Worm (Caenorhabditis elegans): ENCODE results near the gene C16C8.9.

The C16C8.9 gene

DNA sequence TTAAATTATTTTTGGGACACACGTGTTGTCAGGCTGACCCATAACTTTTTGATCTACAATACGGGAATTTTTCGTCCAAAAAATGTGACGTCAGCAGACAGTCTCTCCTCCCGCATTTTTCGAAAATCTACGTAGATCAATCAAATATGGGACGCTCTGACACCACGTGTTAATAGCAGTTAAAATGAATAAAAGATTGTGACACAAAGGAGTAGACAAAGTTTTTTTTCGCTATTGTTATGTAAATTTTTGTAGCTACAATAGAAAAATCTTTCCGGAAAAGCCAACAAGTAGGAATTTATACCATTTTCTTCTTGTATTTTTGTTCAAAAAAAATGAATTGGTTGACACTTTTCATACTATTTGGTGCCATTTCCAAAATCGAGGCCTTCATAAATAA, 21.6 kb downstream of the C16C8.9 start, which contains the start of gene C16C8.27:
TSS of gene C16C8.27 (plus strand) at position 301 of the 400 bp plus-strand sequence.
- TF ChIP-seq peb-1 (tag; optimal IDR thresholded peaks at IDR 0.05) = no peak
- no peak for TF ChIP-seq egl-27 (tag; optimal IDR thresholded peaks at IDR 0.05)
- no peak for TF ChIP-seq elt-1 (tag; optimal IDR thresholded peaks at IDR 0.05)
- TF ChIP-seq F13H6.1 (tag; optimal IDR thresholded peaks at IDR 0.05) = no peak
- TF ChIP-seq lin-13 (GFP tag; optimal IDR thresholded peaks at IDR 0.05) = no peak
- no peak for TF ChIP-seq aly-2 (tag; optimal IDR thresholded peaks at IDR 0.05)
- no peak for TF ChIP-seq nhr-6 (tag; optimal IDR thresholded peaks at IDR 0.05)
- TF ChIP-seq lin-11 (tag; optimal IDR thresholded peaks at IDR 0.05) = no peak
- no peak for TF ChIP-seq blmp-1 (tag; optimal IDR thresholded peaks at IDR 0.05; ENCODE audit: insufficient read depth)
- no peak for TF ChIP-seq ama-1 (optimal IDR thresholded peaks at IDR 0.05)
- TF ChIP-seq lsy-2 (tag; optimal IDR thresholded peaks at IDR 0.05) = no peak
- no peak for TF ChIP-seq lin-39 (tag; optimal IDR thresholded peaks at IDR 0.05)
- TF ChIP-seq sma-9 (GFP tag; optimal IDR thresholded peaks at IDR 0.05) = no peak
- no peak for TF ChIP-seq sma-9 (tag; optimal IDR thresholded peaks at IDR 0.05)
- TF ChIP-seq nhr-11 (tag; optimal IDR thresholded peaks at IDR 0.05) = no peak
- TF ChIP-seq nhr-237 (tag; optimal IDR thresholded peaks at IDR 0.05) = no peak
- TF ChIP-seq unc-39 (tag; optimal IDR thresholded peaks at IDR 0.05) = no peak

DNA sequence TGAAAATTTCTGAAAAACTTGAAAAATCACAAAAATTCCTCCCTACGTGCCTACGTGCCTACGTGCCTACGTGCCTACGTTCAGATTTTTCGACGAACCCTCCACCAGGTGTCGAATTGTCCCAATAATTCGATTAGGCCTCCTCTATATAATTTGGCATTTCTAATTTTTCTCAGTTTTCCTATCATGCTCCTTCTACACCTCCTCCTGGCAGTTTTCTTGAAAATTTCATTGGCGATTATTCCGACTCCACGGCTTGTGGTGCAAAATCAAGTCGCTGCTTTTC, 22.4 kb downstream of the C16C8.9 start, which contains the start of gene C16C8.17:
TSS of gene C16C8.17 (plus strand) at position 187 of the 286 bp plus-strand sequence.
- no peak for TF ChIP-seq peb-1 (tag; optimal IDR thresholded peaks at IDR 0.05)
- no peak for TF ChIP-seq ceh-16 (tag; optimal IDR thresholded peaks at IDR 0.05)
- no peak for TF ChIP-seq nhr-77 (tag; optimal IDR thresholded peaks at IDR 0.05)
- TF ChIP-seq nhr-25 (tag; optimal IDR thresholded peaks at IDR 0.05) = no peak
- no peak for TF ChIP-seq mdl-1 (tag; optimal IDR thresholded peaks at IDR 0.05)
- TF ChIP-seq sma-3 (GFP tag; optimal IDR thresholded peaks at IDR 0.05) = no peak
- TF ChIP-seq blmp-1 (tag; optimal IDR thresholded peaks at IDR 0.05; ENCODE audit: insufficient read depth) = no peak
- no peak for TF ChIP-seq mab-5 (tag; optimal IDR thresholded peaks at IDR 0.05)
- no peak for TF ChIP-seq lin-13 (GFP tag; optimal IDR thresholded peaks at IDR 0.05)
- no peak for TF ChIP-seq crh-2 (tag; optimal IDR thresholded peaks at IDR 0.05)
- no peak for TF ChIP-seq C34F6.9 (tag; optimal IDR thresholded peaks at IDR 0.05)
- no peak for TF ChIP-seq elt-3 (tag; optimal IDR thresholded peaks at IDR 0.05)
- TF ChIP-seq lsy-2 (tag; optimal IDR thresholded peaks at IDR 0.05) = no peak
- TF ChIP-seq lin-11 (tag; optimal IDR thresholded peaks at IDR 0.05) = no peak
- TF ChIP-seq ztf-4 (tag; optimal IDR thresholded peaks at IDR 0.05) = no peak
- no peak for TF ChIP-seq nhr-11 (tag; optimal IDR thresholded peaks at IDR 0.05)

DNA sequence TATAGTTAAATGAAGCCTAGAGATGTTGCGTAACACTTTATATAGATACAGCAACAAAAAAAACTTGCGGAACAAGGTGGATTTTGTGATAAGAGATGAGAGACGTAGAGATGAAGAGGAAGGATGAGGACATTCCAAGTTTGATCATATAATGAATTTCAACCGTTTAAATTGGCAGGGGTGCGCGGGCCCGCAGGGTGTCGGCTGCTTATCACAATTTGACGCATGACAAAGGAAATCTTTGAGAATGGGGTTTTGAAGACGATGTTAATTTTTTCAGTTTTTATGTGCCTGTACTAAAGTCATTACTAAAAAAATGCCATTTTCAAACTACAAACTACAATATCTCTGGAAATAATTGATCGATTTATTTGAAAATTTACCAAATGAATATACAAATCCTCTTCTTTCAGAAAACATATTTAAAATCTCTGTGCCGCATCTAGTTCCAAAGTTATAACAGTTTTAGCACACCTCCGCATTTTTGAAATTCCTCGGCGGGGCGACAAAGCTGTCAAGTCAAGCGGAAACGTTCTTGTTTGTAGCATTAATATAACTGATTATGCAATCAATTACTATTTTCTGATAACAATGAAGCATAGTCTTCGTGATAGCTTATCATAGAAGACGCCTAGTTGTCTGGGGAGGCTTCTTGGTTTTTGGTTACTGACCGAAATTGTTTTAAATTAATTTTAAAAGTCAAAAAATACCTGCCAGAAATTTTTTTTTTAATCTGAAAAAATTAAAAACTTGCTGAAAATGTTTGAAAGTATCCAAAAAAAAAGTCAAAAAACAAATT, 23.0 kb downstream of the C16C8.9 start:
- TF ChIP-seq gmeb-1 (tag; optimal IDR thresholded peaks at IDR 0.05) (no peak), nhr-23 (tag; optimal IDR thresholded peaks at IDR 0.05) (no peak), ama-1 (optimal IDR thresholded peaks at IDR 0.05) (no peak), ztf-4 (tag; optimal IDR thresholded peaks at IDR 0.05) (no peak), sma-9 (GFP tag; optimal IDR thresholded peaks at IDR 0.05) (peak; percentile 90), sma-9 (tag; optimal IDR thresholded peaks at IDR 0.05) (no peak), snpc-4 (tag; optimal IDR thresholded peaks at IDR 0.05) (peak; percentile 59), fos-1 (tag; optimal IDR thresholded peaks at IDR 0.05) (peak; percentile 72), sma-3 (GFP tag; optimal IDR thresholded peaks at IDR 0.05) (peak; percentile 66)

DNA sequence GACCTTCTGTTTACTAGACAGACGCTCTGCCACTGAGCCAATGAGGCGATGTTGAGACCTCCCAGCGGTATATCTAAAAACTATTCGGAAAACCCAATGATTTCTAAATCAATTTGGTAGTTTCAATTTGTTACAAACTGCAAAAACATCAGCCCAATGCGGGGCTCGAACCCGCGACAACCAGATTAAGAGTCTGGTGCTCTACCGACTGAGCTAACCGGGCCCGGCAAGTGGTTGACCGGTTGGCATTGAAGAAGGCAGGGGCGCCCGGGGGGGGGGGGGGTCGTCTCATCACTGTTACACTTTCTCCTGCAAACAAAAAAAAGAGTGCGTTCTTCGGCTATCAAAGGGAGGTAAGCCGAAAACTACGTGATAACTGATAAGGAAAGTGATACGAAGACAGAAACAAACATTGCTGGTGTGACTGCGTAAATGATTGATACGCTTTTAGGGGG, 23.7 kb downstream of the C16C8.9 start:
- TF ChIP-seq sma-9 (GFP tag; optimal IDR thresholded peaks at IDR 0.05) (peak; percentile 16), sma-9 (tag; optimal IDR thresholded peaks at IDR 0.05) (no peak), nhr-77 (tag; optimal IDR thresholded peaks at IDR 0.05) (no peak), unc-39 (tag; optimal IDR thresholded peaks at IDR 0.05) (no peak), ztf-1 (GFP tag; conservative IDR thresholded peaks at IDR 0.05) (no peak), unc-62 (GFP tag; optimal IDR thresholded peaks at IDR 0.05) (no peak), zag-1 (tag; optimal IDR thresholded peaks at IDR 0.05) (no peak), nhr-129 (tag; optimal IDR thresholded peaks at IDR 0.05) (peak; percentile 12), gmeb-1 (tag; optimal IDR thresholded peaks at IDR 0.05) (peak; percentile 46), fos-1 (tag; optimal IDR thresholded peaks at IDR 0.05) (peak; percentile 64), lin-11 (tag; optimal IDR thresholded peaks at IDR 0.05) (no peak), dmd-4 (tag; optimal IDR thresholded peaks at IDR 0.05) (no peak), ztf-11 (tag; optimal IDR thresholded peaks at IDR 0.05) (no peak), nhr-23 (tag; optimal IDR thresholded peaks at IDR 0.05) (no peak), F13H6.1 (tag; optimal IDR thresholded peaks at IDR 0.05) (no peak), nhr-6 (tag; optimal IDR thresholded peaks at IDR 0.05) (no peak), alr-1 (tag; optimal IDR thresholded peaks at IDR 0.05) (no peak), C34F6.9 (tag; optimal IDR thresholded peaks at IDR 0.05) (no peak), mab-5 (tag; optimal IDR thresholded peaks at IDR 0.05) (no peak), elt-1 (tag; optimal IDR thresholded peaks at IDR 0.05) (no peak), lin-13 (GFP tag; optimal IDR thresholded peaks at IDR 0.05) (peak; percentile 27), crh-2 (tag; optimal IDR thresholded peaks at IDR 0.05) (peak; percentile 29), egl-27 (tag; optimal IDR thresholded peaks at IDR 0.05) (peak; percentile 7), sma-3 (GFP tag; optimal IDR thresholded peaks at IDR 0.05) (peak; percentile 68), ceh-82 (tag; optimal IDR thresholded peaks at IDR 0.05) (no peak), skn-1 (tag; optimal IDR thresholded peaks at IDR 0.05) (no peak), mdl-1 (tag; optimal IDR thresholded peaks at IDR 0.05) (no peak), nhr-21 (tag; optimal IDR thresholded peaks at IDR 0.05) (peak; percentile 6), ZK546.5 (tag; optimal IDR thresholded peaks at IDR 0.05) (no peak), peb-1 (tag; optimal IDR thresholded peaks at IDR 0.05) (no peak)
